Worm (Caenorhabditis elegans) whole organism, L4 larva: ENCODE data around the gene T16G1.4.

Experiments used
- arid-1 ChIP-seq: fragments of 200-800 bp; sonication (Bioruptor generic); conservative IDR thresholded peaks from 2 replicates; pipeline ENCODE4 v1.3.6; 2022; ENCODE audit warnings: missing genetic modification reagents, missing genetic modification characterization, missing compliant biosample characterization
- daf-12 ChIP-seq: fragments of 150-350 bp; optimal IDR thresholded peaks from 2 replicates; lab custom pipeline; 2014; ENCODE audit warnings: missing biosample characterization, missing genetic modification reagents, missing genetic modification characterization
- egl-43 ChIP-seq: fragments of 200-800 bp; sonication (Bioruptor generic); IDR thresholded peaks from 2 replicates; pipeline ENCODE4 v1.3.6; 2022; ENCODE audit warnings: missing genetic modification reagents, missing genetic modification characterization, missing compliant biosample characterization
- fos-1 ChIP-seq: fragments of 150-350 bp; optimal IDR thresholded peaks from 2 replicates; lab custom pipeline; 2014; ENCODE audit warnings: missing biosample characterization, missing genetic modification characterization
- lin-15B ChIP-seq: fragments of 150-350 bp; sonication (generic microtip); optimal IDR thresholded peaks from 3 replicates; lab custom pipeline; 2014; ENCODE audit warnings: missing biosample characterization, missing genetic modification characterization
- nhr-11 ChIP-seq: fragments of 150-350 bp; optimal IDR thresholded peaks from 2 replicates; lab custom pipeline; 2014; ENCODE audit warnings: missing biosample characterization, missing genetic modification characterization
- nhr-25 ChIP-seq: sonication (generic microtip); optimal IDR thresholded peaks from 2 replicates; lab custom pipeline; 2017; ENCODE audit warnings: missing genetic modification characterization, mild to moderate bottlenecking, missing compliant biosample characterization, antibody characterized with exemption, moderate library complexity, borderline replicate concordance; ENCODE audit not compliant: insufficient read depth
- nhr-77 ChIP-seq: fragments of 150-350 bp; optimal IDR thresholded peaks from 2 replicates; lab custom pipeline; 2014; ENCODE audit warnings: missing biosample characterization, missing genetic modification characterization
- pha-4 ChIP-seq, 2 experiments: fragments of 150-350 bp in 1 of 2; fragments of 200-800 bp in 1 of 2; sonication (Bioruptor generic) in 1 of 2; IDR thresholded peaks in 1 of 2; optimal IDR thresholded peaks in 1 of 2; 2 replicates each; pipeline versions ENCODE4 v1.3.6 to Lab custom; 2014 to 2022; ENCODE audit warnings: missing genetic modification characterization in 2 of 2, missing genetic modification reagents in 2 of 2, missing biosample characterization in 1 of 2, missing compliant biosample characterization in 1 of 2
- unc-62 ChIP-seq, 3 experiments: fragments of 150-350 bp in 1 of 3; sonication (generic microtip); optimal IDR thresholded peaks in 2 of 3; peaks in 1 of 3; 1 replicate in 1 of 3; 2 replicates in 2 of 3; lab custom pipeline; 2014 to 2017; ENCODE audit warnings: missing biosample characterization in 3 of 3, missing genetic modification characterization in 3 of 3, missing genetic modification reagents in 3 of 3, missing genotype in 1 of 3
- zfp-2 ChIP-seq: sonication (generic microtip); optimal IDR thresholded peaks from 2 replicates; lab custom pipeline; 2016; ENCODE audit warnings: mild to moderate bottlenecking, missing genetic modification characterization, missing compliant biosample characterization
- zfp-3 ChIP-seq: fragments of 200-800 bp; sonication (Bioruptor generic); conservative IDR thresholded peaks from 2 replicates; pipeline ENCODE4 v1.3.6; 2022; ENCODE audit warnings: missing genetic modification reagents, missing genetic modification characterization, missing compliant biosample characterization

DNA sequence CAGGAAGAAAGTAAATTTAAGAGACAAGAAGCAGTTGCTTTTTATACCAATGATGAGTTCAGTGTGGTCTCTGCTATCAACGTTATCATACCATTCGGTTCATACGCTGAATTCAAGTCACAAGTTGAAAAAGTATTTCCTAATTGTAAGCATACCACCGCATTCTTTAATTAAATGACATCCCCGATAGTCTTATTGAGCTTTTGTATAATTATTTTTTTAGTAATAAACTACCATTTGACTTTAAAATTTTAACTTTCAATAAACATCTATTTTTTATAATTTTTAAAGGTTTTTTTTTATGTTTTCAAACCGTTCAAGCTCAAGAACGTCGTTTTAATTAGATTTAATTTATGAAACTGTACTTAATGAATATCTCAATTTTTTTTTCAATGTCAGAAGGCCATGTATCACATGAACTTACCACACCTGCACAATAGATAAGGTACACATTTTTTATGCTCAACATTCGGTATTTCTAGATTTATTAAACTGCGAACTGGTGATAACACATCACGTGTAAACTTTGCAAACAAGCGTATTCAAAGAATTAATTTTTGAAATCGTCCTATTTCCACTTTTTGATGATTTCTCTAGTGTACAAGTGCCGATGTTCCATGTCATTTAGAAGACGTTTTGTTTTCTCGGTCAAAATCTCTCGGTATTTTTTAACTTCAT lies at the start of gene T16G1.4:
- no peak for TF ChIP-seq egl-43 (GFP tag; lab: Robert Waterston, UW)
- no peak for TF ChIP-seq nhr-25 (tag; lab: Kevin White, UChicago)
- TF ChIP-seq zfp-3 (GFP tag; lab: Robert Waterston, UW): no peak
- no peak for TF ChIP-seq lin-15B (tag; lab: Kevin White, UChicago)
- TF ChIP-seq unc-62 (GFP tag; optimal IDR thresholded peaks at IDR 0.05 in 1 of 2; lab: Kevin White, UChicago): no peak
- TF ChIP-seq unc-62 (tag; optimal IDR thresholded peaks at IDR 0.05; lab: Kevin White, UChicago): no peak
- TF ChIP-seq zfp-2: no peak
- no peak for TF ChIP-seq nhr-11 (tag; lab: Kevin White, UChicago)
- no peak for TF ChIP-seq nhr-77 (tag; lab: Kevin White, UChicago)
- TF ChIP-seq fos-1 (tag; lab: Kevin White, UChicago): no peak
- no peak for TF ChIP-seq arid-1 (GFP tag; lab: Robert Waterston, UW)
- TF ChIP-seq daf-12 (tag; lab: Kevin White, UChicago): no peak
- no peak for TF ChIP-seq pha-4 (GFP tag; IDR thresholded peaks at IDR 0.05; lab: Robert Waterston, UW)
- no peak for TF ChIP-seq pha-4 (tag; optimal IDR thresholded peaks at IDR 0.05; lab: Kevin White, UChicago)
